3 fruit fly cellular contexts compared by ENCODE assay signal in genomic region chr3L:8289336-8290258, dm6.
TF ChIP-seq lines count a peak whose summit lies in the region.

cert (minus strand) TSS chr3L:8289870.

TF ChIP-seq in whole organism, embryonic, 481 proteins besides CTCF, POLR2A, EP300 and RAD21 (continued from another document and continues in another):
- peak; percentile 81 for TF ChIP-seq pzg (GFP tag; optimal IDR thresholded peaks at IDR 0.05; lab: Kevin White, UChicago)
- peak; percentile 83; the same call in 2 of the 3 replicates for TF ChIP-seq mld (GFP tag; IDR thresholded peaks at IDR 0.05; lab: Robert Waterston, UW; ENCODE audit: partially characterized antibody)
- no peak for TF ChIP-seq Neu2 (GFP tag; optimal IDR thresholded peaks at IDR 0.05; lab: Kevin White, UChicago; ENCODE audit: borderline replicate concordance)
- no peak for TF ChIP-seq CG1602 (GFP tag; optimal IDR thresholded peaks at IDR 0.05; lab: Kevin White, UChicago)
- TF ChIP-seq pho (GFP tag; optimal IDR thresholded peaks at IDR 0.05; lab: Kevin White, UChicago): peak; percentile 45
- no peak for TF ChIP-seq ssp (GFP tag; IDR thresholded peaks at IDR 0.05; lab: Robert Waterston, UW)
- TF ChIP-seq CG17829 (tag; optimal IDR thresholded peaks at IDR 0.05; lab: Kevin White, UChicago): peak; percentile 36
- no peak for TF ChIP-seq Trl (optimal IDR thresholded peaks at IDR 0.05; lab: Kevin White, UChicago)
- peak; percentile 4 for TF ChIP-seq Trl (GFP tag; optimal IDR thresholded peaks at IDR 0.05; lab: Kevin White, UChicago)
- peak; percentile 17 for TF ChIP-seq Adf1 (GFP tag; IDR thresholded peaks at IDR 0.05; lab: Robert Waterston, UW)
- peak; percentile 80; the same call in 1 of the 2 replicates for TF ChIP-seq CG42726 (GFP tag; IDR thresholded peaks at IDR 0.05; lab: Robert Waterston, UW; ENCODE audit: partially characterized antibody)
- peak; percentile 73 for TF ChIP-seq CG34224 (GFP tag; IDR thresholded peaks at IDR 0.05; lab: Robert Waterston, UW; ENCODE audit: partially characterized antibody)
- peak; percentile 77 for TF ChIP-seq hkb (optimal IDR thresholded peaks at IDR 0.05; lab: Kevin White, UChicago)
- no peak for TF ChIP-seq hkb (GFP tag; IDR thresholded peaks at IDR 0.05; lab: Robert Waterston, UW)
- TF ChIP-seq CG13775 (GFP tag; optimal IDR thresholded peaks at IDR 0.05; lab: Kevin White, UChicago): peak; percentile 33
- peak; percentile 13 for TF ChIP-seq CG17186 (GFP tag; optimal IDR thresholded peaks at IDR 0.05; lab: Kevin White, UChicago)
- TF ChIP-seq nau (GFP tag; optimal IDR thresholded peaks at IDR 0.05; lab: Kevin White, UChicago): peak; percentile 29
- peak; percentile 17 for TF ChIP-seq CG2712 (tag; optimal IDR thresholded peaks at IDR 0.05; lab: Kevin White, UChicago)
- TF ChIP-seq bbx (GFP tag; IDR thresholded peaks at IDR 0.05; lab: Robert Waterston, UW; ENCODE audit: partially characterized antibody): peak; percentile 82
- peak; percentile 22 to 64 for TF ChIP-seq tll (GFP tag; optimal IDR thresholded peaks at IDR 0.05; lab: Kevin White, UChicago)
- peak; percentile 93 for TF ChIP-seq sens (GFP tag; lab: Kevin White, UChicago)
- TF ChIP-seq crp (GFP tag; optimal IDR thresholded peaks at IDR 0.05; lab: Kevin White, UChicago): peak in 1 of 2 experiments; percentile 75
- TF ChIP-seq Sox100B (GFP tag; optimal IDR thresholded peaks at IDR 0.05; lab: Kevin White, UChicago): peak; percentile 2
- peak; percentile 89 for TF ChIP-seq CG16813 (GFP tag; IDR thresholded peaks at IDR 0.05; lab: Robert Waterston, UW; ENCODE audit: partially characterized antibody)
- peak; percentile 2 for TF ChIP-seq Meics (GFP tag; optimal IDR thresholded peaks at IDR 0.05; lab: Kevin White, UChicago)
- peak; percentile 26 for TF ChIP-seq nom (GFP tag; optimal IDR thresholded peaks at IDR 0.05; lab: Kevin White, UChicago)
- TF ChIP-seq CG3163 (GFP tag; optimal IDR thresholded peaks at IDR 0.05; lab: Kevin White, UChicago): peak; percentile 3
- peak; percentile 92 for TF ChIP-seq knrl (GFP tag; IDR thresholded peaks at IDR 0.05; lab: Robert Waterston, UW; ENCODE audit: partially characterized antibody)
- TF ChIP-seq CG8281 (tag; optimal IDR thresholded peaks at IDR 0.05; lab: Kevin White, UChicago): no peak
- TF ChIP-seq CG17568 (GFP tag; optimal IDR thresholded peaks at IDR 0.05; lab: Kevin White, UChicago): peak; percentile 33
- TF ChIP-seq stwl (tag; optimal IDR thresholded peaks at IDR 0.05; lab: Kevin White, UChicago): peak; percentile 89
- no peak for TF ChIP-seq pnt (GFP tag; optimal IDR thresholded peaks at IDR 0.05; lab: Kevin White, UChicago)
- peak; percentile 69 for TF ChIP-seq CG12659 (GFP tag; optimal IDR thresholded peaks at IDR 0.05; lab: Kevin White, UChicago)
- peak; percentile 76 for TF ChIP-seq sug (tag; optimal IDR thresholded peaks at IDR 0.05; lab: Kevin White, UChicago)
- TF ChIP-seq jumu (GFP tag; optimal IDR thresholded peaks at IDR 0.05; lab: Kevin White, UChicago): no peak
- TF ChIP-seq Hr78 (GFP tag; optimal IDR thresholded peaks at IDR 0.05; lab: Kevin White, UChicago): peak in 1 of 2 experiments; percentile 76
- TF ChIP-seq CG3995 (GFP tag; optimal IDR thresholded peaks at IDR 0.05; lab: Kevin White, UChicago): peak; percentile 37
- TF ChIP-seq chif (GFP tag; optimal IDR thresholded peaks at IDR 0.05; lab: Kevin White, UChicago): no peak
- peak; percentile 31 for TF ChIP-seq mirr (GFP tag; optimal IDR thresholded peaks at IDR 0.05; lab: Kevin White, UChicago)
- TF ChIP-seq lola (GFP tag; optimal IDR thresholded peaks at IDR 0.05; lab: Kevin White, UChicago): peak in 1 of 3 experiments; percentile 15
- peak; percentile 38 for TF ChIP-seq CG1603 (tag; optimal IDR thresholded peaks at IDR 0.05; lab: Kevin White, UChicago)
- peak; percentile 53; the same call in 1 of the 2 replicates for TF ChIP-seq CG9932 (GFP tag; IDR thresholded peaks at IDR 0.05; lab: Robert Waterston, UW)

TF ChIP-seq in whole organism, prepupa, 60 proteins besides CTCF, POLR2A, EP300 and RAD21 (continued from another document):
- TF ChIP-seq CG34406 (GFP tag; optimal IDR thresholded peaks at IDR 0.05; lab: Kevin White, UChicago): peak; percentile 36
- no peak for TF ChIP-seq CG8119 (GFP tag; IDR thresholded peaks at IDR 0.05; lab: Robert Waterston, UW)
- TF ChIP-seq CG1621 (tag; optimal IDR thresholded peaks at IDR 0.05; lab: Kevin White, UChicago): peak; percentile 27
- peak; percentile 78 for TF ChIP-seq Eip78C (GFP tag; lab: Kevin White, UChicago)
- no peak for TF ChIP-seq CG10669 (GFP tag; optimal IDR thresholded peaks at IDR 0.05; lab: Kevin White, UChicago)
- TF ChIP-seq CG11902 (GFP tag; optimal IDR thresholded peaks at IDR 0.05; lab: Kevin White, UChicago): no peak
- peak; percentile 88 for TF ChIP-seq vri (GFP tag; optimal IDR thresholded peaks at IDR 0.05; lab: Kevin White, UChicago)
- TF ChIP-seq eg (GFP tag; IDR thresholded peaks at IDR 0.05; lab: Robert Waterston, UW): no peak
- no peak for TF ChIP-seq dac (GFP tag; optimal IDR thresholded peaks at IDR 0.05; lab: Kevin White, UChicago)
- TF ChIP-seq Sox15 (GFP tag; optimal IDR thresholded peaks at IDR 0.05; lab: Kevin White, UChicago): no peak
- TF ChIP-seq CG6792 (GFP tag; optimal IDR thresholded peaks at IDR 0.05; lab: Kevin White, UChicago): peak; percentile 32
- peak; percentile 95 for TF ChIP-seq svp (GFP tag; lab: Kevin White, UChicago)
- TF ChIP-seq Eip75B (GFP tag; optimal IDR thresholded peaks at IDR 0.05; lab: Kevin White, UChicago): peak; percentile 52
- no peak for TF ChIP-seq Eip93F (GFP tag; optimal IDR thresholded peaks at IDR 0.05; lab: Kevin White, UChicago)
- TF ChIP-seq CG3032 (tag; optimal IDR thresholded peaks at IDR 0.05; lab: Kevin White, UChicago): peak; percentile 13
- TF ChIP-seq Blimp-1 (GFP tag; optimal IDR thresholded peaks at IDR 0.05; lab: Kevin White, UChicago): peak; percentile 24
- peak; percentile 6 for TF ChIP-seq OdsH (GFP tag; optimal IDR thresholded peaks at IDR 0.05; lab: Kevin White, UChicago)
- peak; percentile 3 for TF ChIP-seq CG6808 (GFP tag; optimal IDR thresholded peaks at IDR 0.05; lab: Kevin White, UChicago)
- peak; percentile 10 for TF ChIP-seq lz (GFP tag; optimal IDR thresholded peaks at IDR 0.05; lab: Kevin White, UChicago)
- TF ChIP-seq CG8632 (GFP tag; optimal IDR thresholded peaks at IDR 0.05; lab: Kevin White, UChicago): peak; percentile 51
- TF ChIP-seq Hr39 (GFP tag; optimal IDR thresholded peaks at IDR 0.05; lab: Kevin White, UChicago): peak; percentile 25
- no peak for TF ChIP-seq Hr38 (GFP tag; optimal IDR thresholded peaks at IDR 0.05; lab: Kevin White, UChicago)
- TF ChIP-seq achi (GFP tag; optimal IDR thresholded peaks at IDR 0.05; lab: Kevin White, UChicago): peak; percentile 68
- TF ChIP-seq net (GFP tag; optimal IDR thresholded peaks at IDR 0.05; lab: Kevin White, UChicago): peak; percentile 21
- TF ChIP-seq Met (GFP tag; optimal IDR thresholded peaks at IDR 0.05; lab: Kevin White, UChicago): peak; percentile 39
- no peak for TF ChIP-seq spab (GFP tag; optimal IDR thresholded peaks at IDR 0.05; lab: Kevin White, UChicago)
- peak; percentile 31 for TF ChIP-seq Ets21C (GFP tag; optimal IDR thresholded peaks at IDR 0.05; lab: Kevin White, UChicago)
- TF ChIP-seq dsx (GFP tag; optimal IDR thresholded peaks at IDR 0.05; lab: Kevin White, UChicago; ENCODE audit: poor library complexity, severe bottlenecking): no peak
- peak in 1 of 2 experiments; percentile 49 for TF ChIP-seq ss (GFP tag; optimal IDR thresholded peaks at IDR 0.05; lab: Kevin White, UChicago)
- no peak for TF ChIP-seq CG16779 (tag; optimal IDR thresholded peaks at IDR 0.05; lab: Kevin White, UChicago)
- TF ChIP-seq CG11294 (GFP tag; IDR thresholded peaks at IDR 0.05; lab: Robert Waterston, UW): no peak
- 0 out of 3 replicates have a peak, but pooled peaks have one; percentile 30 for TF ChIP-seq CG6163 (GFP tag; IDR thresholded peaks at IDR 0.05; lab: Robert Waterston, UW)
- no peak for TF ChIP-seq fd59A (GFP tag; optimal IDR thresholded peaks at IDR 0.05; lab: Kevin White, UChicago)
- peak; percentile 40 for TF ChIP-seq Sox102F (GFP tag; optimal IDR thresholded peaks at IDR 0.05; lab: Kevin White, UChicago)
- no peak for TF ChIP-seq CG4318 (GFP tag; optimal IDR thresholded peaks at IDR 0.05; lab: Kevin White, UChicago)

TF ChIP-seq in whole organism, wandering third instar larva, 38 proteins besides CTCF, POLR2A, EP300 and RAD21 (continued from another document):
- TF ChIP-seq HLH106 (tag; optimal IDR thresholded peaks at IDR 0.05; lab: Kevin White, UChicago) (no peak), CG9705 (GFP tag; optimal IDR thresholded peaks at IDR 0.05; lab: Kevin White, UChicago) (no peak), foxo (GFP tag; optimal IDR thresholded peaks at IDR 0.05; lab: Kevin White, UChicago) (peak in 1 of 2 experiments; percentile 54), dl (GFP tag; optimal IDR thresholded peaks at IDR 0.05; lab: Kevin White, UChicago; ENCODE audit: insufficient read depth in 1 of 2, partially characterized antibody in 2 of 2) (no peak), Rel (GFP tag; optimal IDR thresholded peaks at IDR 0.05; lab: Kevin White, UChicago) (no peak), Rel (tag; optimal IDR thresholded peaks at IDR 0.05; lab: Kevin White, UChicago) (peak; percentile 19), brk (GFP tag; optimal IDR thresholded peaks at IDR 0.05; lab: Kevin White, UChicago) (peak; percentile 54), ey (GFP tag; optimal IDR thresholded peaks at IDR 0.05; lab: Kevin White, UChicago) (no peak), CrebA (GFP tag; optimal IDR thresholded peaks at IDR 0.05; lab: Kevin White, UChicago; ENCODE audit: borderline replicate concordance) (no peak), GATAd (GFP tag; optimal IDR thresholded peaks at IDR 0.05; lab: Kevin White, UChicago) (no peak), Jra (GFP tag; optimal IDR thresholded peaks at IDR 0.05; lab: Kevin White, UChicago) (peak; percentile 63), N (GFP tag; optimal IDR thresholded peaks at IDR 0.05; lab: Kevin White, UChicago) (no peak), CG32264 (GFP tag; optimal IDR thresholded peaks at IDR 0.05; lab: Kevin White, UChicago) (no peak), lola (GFP tag; optimal IDR thresholded peaks at IDR 0.05; lab: Kevin White, UChicago) (no peak)
TF ChIP-seq in whole organism, wandering third instar larva: peak in this region for 16.
